Fruit fly (Drosophila melanogaster) whole organism, embryonic: Measurements from ENCODE around the gene CG34001.

Experiments
- Abd-B ChIP-seq: fragments of 200-800 bp; sonication (Bioruptor generic); optimal IDR thresholded peaks from 2 replicates; lab custom pipeline; 2018; ENCODE audit warnings: missing biosample characterization, mild to moderate bottlenecking, missing genetic modification characterization, moderate library complexity
- CG10209 ChIP-seq: fragments of 200-800 bp; sonication (Bioruptor generic); optimal IDR thresholded peaks from 3 replicates; lab custom pipeline; 2017; ENCODE audit warnings: missing biosample characterization, mild to moderate bottlenecking, missing genetic modification characterization, missing genetic modification reagents
- CG10959 ChIP-seq: fragments of 200-800 bp; sonication (Bioruptor generic); IDR thresholded peaks from 2 replicates; pipeline ENCODE4 v1.3.6; 2022; ENCODE audit warnings: missing biosample characterization, missing genetic modification characterization
- CG3065 ChIP-seq: fragments of 200-800 bp; sonication (Bioruptor generic); optimal IDR thresholded peaks from 2 replicates; lab custom pipeline; 2016; ENCODE audit warnings: missing biosample characterization, missing genetic modification characterization
- CG8359 ChIP-seq: fragments of 200-800 bp; sonication (Bioruptor generic); optimal IDR thresholded peaks from 2 replicates; lab custom pipeline; 2017; ENCODE audit warnings: missing biosample characterization, mild to moderate bottlenecking, missing genetic modification characterization, borderline replicate concordance
- HLH3B ChIP-seq: fragments of 200-800 bp; sonication (Bioruptor generic); IDR thresholded peaks from 2 replicates; pipeline ENCODE4 v1.3.6; 2022; ENCODE audit warnings: missing biosample characterization, missing genetic modification characterization
- aop ChIP-seq: fragments of 200-800 bp; sonication (Bioruptor generic); IDR thresholded peaks from 2 replicates; pipeline ENCODE4 v1.3.6; 2022; ENCODE audit warnings: missing biosample characterization, missing genetic modification characterization
- lab ChIP-seq: fragments of 200-800 bp; sonication (Bioruptor generic); optimal IDR thresholded peaks from 3 replicates; lab custom pipeline; 2017; ENCODE audit warnings: missing biosample characterization, missing genetic modification characterization, mild to moderate bottlenecking, moderate library complexity, missing genetic modification reagents
- lov ChIP-seq, 2 experiments: fragments of 200-800 bp in 1 of 2; fragments of >200 bp in 1 of 2; sonication (Bioruptor generic) in 1 of 2; IDR thresholded peaks in 1 of 2; optimal IDR thresholded peaks in 1 of 2; 2 replicates in 1 of 2; 3 replicates in 1 of 2; pipeline versions ENCODE4 v1.3.6 to Lab custom; 2017 to 2022; ENCODE audit warnings: missing biosample characterization in 1 of 2, missing genetic modification characterization in 1 of 2
- pita ChIP-seq: fragments of 200-800 bp; sonication (Bioruptor generic); optimal IDR thresholded peaks from 2 replicates; lab custom pipeline; 2017; ENCODE audit warnings: missing biosample characterization, mild to moderate bottlenecking, missing genetic modification characterization
- sens-2 ChIP-seq: fragments of 200-800 bp; sonication (Bioruptor generic); IDR thresholded peaks from 2 replicates; pipeline ENCODE4 v1.3.6; 2022; ENCODE audit warnings: missing biosample characterization, missing genetic modification characterization

DNA sequence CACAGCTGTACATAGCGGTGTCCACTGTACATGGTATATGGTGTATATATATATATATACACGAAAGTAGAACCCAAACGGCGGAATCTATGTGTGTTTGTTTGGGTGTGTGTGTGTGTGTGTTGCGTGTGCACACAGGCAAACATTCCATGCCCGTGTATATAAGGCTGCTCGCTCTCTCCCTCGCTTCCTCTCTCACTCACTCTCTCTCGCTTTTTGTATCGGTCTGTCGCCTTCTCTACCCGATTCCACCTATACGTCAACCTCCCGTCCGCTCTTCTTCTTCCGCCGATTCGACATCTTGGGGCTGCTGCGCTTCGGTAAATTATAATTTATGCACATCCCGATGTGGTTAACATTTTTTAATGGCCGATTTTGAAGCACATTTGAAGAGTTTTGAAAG is 43.3 kb downstream of the CG34001 start:
- TF ChIP-seq CG10959 (GFP tag; lab: Robert Waterston, UW) (no peak), Abd-B (GFP tag; lab: Kevin White, UChicago) (no peak), CG8359 (no peak), sens-2 (GFP tag; lab: Robert Waterston, UW) (no peak), CG10209 (GFP tag; lab: Kevin White, UChicago) (no peak), lab (no peak), CG3065 (no peak), lov (optimal IDR thresholded peaks at IDR 0.05; lab: Kevin White, UChicago) (no peak), lov (GFP tag; IDR thresholded peaks at IDR 0.05; lab: Robert Waterston, UW) (no peak), pita (GFP tag; lab: Kevin White, UChicago) (no peak), HLH3B (no peak), aop (GFP tag; lab: Robert Waterston, UW) (no peak)
